Worm (Caenorhabditis elegans) whole organism, late embryonic: ENCODE results near the gene lev-9.

Source experiments
- ceh-6 ChIP-seq: fragments of 200-800 bp; sonication (Bioruptor generic); optimal IDR thresholded peaks from 2 replicates; lab custom pipeline; 2018; ENCODE audit warnings: mild to moderate bottlenecking, missing genetic modification characterization, missing compliant biosample characterization
- dmd-4 ChIP-seq: sonication (generic microtip); optimal IDR thresholded peaks from 2 replicates; lab custom pipeline; 2016; ENCODE audit warnings: borderline replicate concordance, missing genetic modification characterization, missing compliant biosample characterization
- elt-2 ChIP-seq: sonication (generic microtip); optimal IDR thresholded peaks from 2 replicates; lab custom pipeline; 2016; ENCODE audit warnings: missing genetic modification reagents, missing genetic modification characterization, missing compliant biosample characterization
- nfya-1 ChIP-seq: sonication (generic microtip); optimal IDR thresholded peaks from 2 replicates; lab custom pipeline; 2017; ENCODE audit warnings: missing genetic modification characterization, mild to moderate bottlenecking, missing compliant biosample characterization, antibody characterized with exemption, moderate library complexity
- nhr-232 ChIP-seq: sonication (generic microtip); optimal IDR thresholded peaks from 2 replicates; lab custom pipeline; 2016; ENCODE audit warnings: missing genetic modification characterization, missing compliant biosample characterization
- pat-9 ChIP-seq: fragments of 200-800 bp; sonication (Bioruptor generic); optimal IDR thresholded peaks from 2 replicates; lab custom pipeline; 2018; ENCODE audit warnings: mild to moderate bottlenecking, missing genetic modification characterization, moderate library complexity, missing compliant biosample characterization

DNA sequence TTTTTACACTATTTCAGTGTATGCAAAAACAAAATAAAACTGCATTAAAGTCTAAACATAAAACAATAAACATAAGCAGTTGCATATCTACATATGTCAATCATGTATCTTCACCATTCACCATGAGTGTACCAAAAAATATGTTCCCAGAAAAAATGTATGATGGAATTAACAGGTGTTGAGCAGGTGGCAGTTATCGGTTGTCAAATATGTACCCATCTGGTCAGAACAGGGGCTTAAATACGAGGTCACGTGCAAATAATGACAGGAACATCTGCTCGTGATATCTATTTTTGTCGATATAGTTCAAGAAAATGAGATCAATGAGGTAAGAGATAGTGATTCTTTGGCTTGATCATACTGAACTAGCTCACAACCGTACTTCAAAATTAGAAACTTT, 32.5 kb downstream of the lev-9 start:
- TF ChIP-seq elt-2 (tag; lab: Kevin White, UChicago) (no peak), ceh-6 (GFP tag; lab: Kevin White, UChicago) (no peak), pat-9 (tag; lab: Kevin White, UChicago) (no peak), nfya-1 (tag; lab: Kevin White, UChicago) (no peak), nhr-232 (tag; lab: Kevin White, UChicago) (no peak), dmd-4 (tag; lab: Kevin White, UChicago) (no peak)
